In the genomic region with DNA sequence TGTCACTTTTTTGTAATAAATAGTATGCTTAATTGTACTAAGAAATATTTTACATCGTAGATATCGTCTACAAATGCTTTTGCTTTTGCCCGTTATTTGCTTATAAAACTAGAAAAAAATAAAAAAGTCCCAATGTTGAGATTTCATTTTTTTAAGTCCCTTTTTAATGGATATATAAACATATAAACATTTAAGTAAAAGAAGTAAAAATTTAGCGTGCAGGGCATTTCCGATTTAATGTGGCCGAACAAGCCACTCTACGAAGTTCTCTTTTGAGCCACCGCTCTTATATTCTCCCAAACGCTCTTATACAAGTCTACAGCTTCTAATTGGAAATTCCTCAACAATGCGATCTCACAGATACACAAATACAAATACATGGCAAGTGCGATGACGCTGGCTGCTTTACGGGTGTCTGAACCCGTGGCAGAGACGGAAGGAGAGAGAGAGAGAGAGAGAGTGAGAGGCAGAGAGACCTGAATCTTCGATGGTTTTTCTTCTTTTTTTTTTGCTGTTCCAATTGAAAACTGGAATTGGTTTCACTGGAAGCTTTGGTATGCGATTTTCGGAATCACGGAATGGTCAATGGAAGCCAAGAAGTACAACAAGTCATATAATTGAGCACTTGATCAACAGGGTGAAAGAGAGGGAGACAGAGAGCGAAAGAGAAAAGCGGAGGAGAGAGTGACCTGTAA, we compare ENCODE assay signal across 6 fruit fly cellular contexts.
TF ChIP-seq lines count a peak whose summit lies in the region.

No protein-coding gene starts in this region.

- TF ChIP-seq CTCF in whole organism, embryonic (GFP tag; optimal IDR thresholded peaks at IDR 0.05; lab: Kevin White, UChicago): no peak

TF ChIP-seq in whole organism, 6 proteins besides CTCF, POLR2A, EP300 and RAD21:
- TF ChIP-seq CG8478 (optimal IDR thresholded peaks at IDR 0.05; lab: Kevin White, UChicago) (no peak), usp (GFP tag; optimal IDR thresholded peaks at IDR 0.05; lab: Kevin White, UChicago) (no peak), EcR (GFP tag; optimal IDR thresholded peaks at IDR 0.05; lab: Kevin White, UChicago) (peak; percentile 67 to 87)

TF ChIP-seq in whole organism, adult, 20 proteins besides CTCF, POLR2A, EP300 and RAD21:
- TF ChIP-seq tj (GFP tag; optimal IDR thresholded peaks at IDR 0.05; lab: Kevin White, UChicago) (peak; percentile 38), CG7101 (tag; optimal IDR thresholded peaks at IDR 0.05; lab: Kevin White, UChicago) (no peak)

TF ChIP-seq in whole organism, embryonic, 481 proteins besides CTCF, POLR2A, EP300 and RAD21 (continues in another document):
- TF ChIP-seq CG11504 (tag; optimal IDR thresholded peaks at IDR 0.05; lab: Kevin White, UChicago): no peak
- TF ChIP-seq CG7839 (tag; optimal IDR thresholded peaks at IDR 0.05; lab: Kevin White, UChicago): no peak
- no peak for TF ChIP-seq Pdp1 (GFP tag; optimal IDR thresholded peaks at IDR 0.05; lab: Kevin White, UChicago)
- no peak for TF ChIP-seq Atf-2 (GFP tag; optimal IDR thresholded peaks at IDR 0.05; lab: Kevin White, UChicago)
- TF ChIP-seq Chrac-16 (GFP tag; optimal IDR thresholded peaks at IDR 0.05; lab: Kevin White, UChicago): no peak
- no peak for TF ChIP-seq CG3838 (GFP tag; optimal IDR thresholded peaks at IDR 0.05; lab: Kevin White, UChicago)
- TF ChIP-seq CG1024 (GFP tag; IDR thresholded peaks at IDR 0.05; lab: Robert Waterston, UW): no peak
- no peak for TF ChIP-seq CG12071 (GFP tag; optimal IDR thresholded peaks at IDR 0.05; lab: Kevin White, UChicago)
- TF ChIP-seq fd64A (GFP tag; optimal IDR thresholded peaks at IDR 0.05; lab: Kevin White, UChicago): no peak
- TF ChIP-seq CG13775 (GFP tag; optimal IDR thresholded peaks at IDR 0.05; lab: Kevin White, UChicago): no peak
- TF ChIP-seq CG11456 (GFP tag; IDR thresholded peaks at IDR 0.05; lab: Robert Waterston, UW): no peak
- TF ChIP-seq CG12744 (GFP tag; optimal IDR thresholded peaks at IDR 0.05; lab: Kevin White, UChicago): no peak
- TF ChIP-seq B-H2 (GFP tag; optimal IDR thresholded peaks at IDR 0.05; lab: Kevin White, UChicago): no peak
- no peak for TF ChIP-seq sug (tag; optimal IDR thresholded peaks at IDR 0.05; lab: Kevin White, UChicago)
- TF ChIP-seq CG3407 (GFP tag; optimal IDR thresholded peaks at IDR 0.05; lab: Kevin White, UChicago): no peak
- no peak for TF ChIP-seq shn (GFP tag; optimal IDR thresholded peaks at IDR 0.05; lab: Kevin White, UChicago)
- TF ChIP-seq gem (tag; optimal IDR thresholded peaks at IDR 0.05; lab: Kevin White, UChicago): peak; percentile 13
- no peak for TF ChIP-seq CG8924 (tag; optimal IDR thresholded peaks at IDR 0.05; lab: Kevin White, UChicago)
- TF ChIP-seq CG17328 (GFP tag; IDR thresholded peaks at IDR 0.05; lab: Robert Waterston, UW): no peak
- peak; percentile 51; the same call in 1 of the 3 replicates for TF ChIP-seq z (GFP tag; IDR thresholded peaks at IDR 0.05; lab: Robert Waterston, UW)

TF ChIP-seq in whole organism, prepupa, 60 proteins besides CTCF, POLR2A, EP300 and RAD21 (continues in another document):
- TF ChIP-seq esn (GFP tag; optimal IDR thresholded peaks at IDR 0.05; lab: Kevin White, UChicago) (peak; percentile 21), CG7368 (GFP tag; optimal IDR thresholded peaks at IDR 0.05; lab: Kevin White, UChicago) (no peak), CG6808 (GFP tag; optimal IDR thresholded peaks at IDR 0.05; lab: Kevin White, UChicago) (peak; percentile 70), CG16779 (tag; optimal IDR thresholded peaks at IDR 0.05; lab: Kevin White, UChicago) (peak; percentile 65), eg (GFP tag; IDR thresholded peaks at IDR 0.05; lab: Robert Waterston, UW) (peak; percentile 77), dac (GFP tag; optimal IDR thresholded peaks at IDR 0.05; lab: Kevin White, UChicago) (no peak), CG6854 (GFP tag; optimal IDR thresholded peaks at IDR 0.05; lab: Kevin White, UChicago) (no peak), Smox (GFP tag; optimal IDR thresholded peaks at IDR 0.05; lab: Kevin White, UChicago) (no peak), CG32006 (GFP tag; optimal IDR thresholded peaks at IDR 0.05; lab: Kevin White, UChicago) (no peak), CG11294 (GFP tag; IDR thresholded peaks at IDR 0.05; lab: Robert Waterston, UW) (peak; percentile 24; the same call in 1 of the 2 replicates), Eip93F (GFP tag; optimal IDR thresholded peaks at IDR 0.05; lab: Kevin White, UChicago) (peak; percentile 3), Ets96B (tag; optimal IDR thresholded peaks at IDR 0.05; lab: Kevin White, UChicago) (no peak), CG9139 (GFP tag; optimal IDR thresholded peaks at IDR 0.05; lab: Kevin White, UChicago) (peak; percentile 69), net (GFP tag; optimal IDR thresholded peaks at IDR 0.05; lab: Kevin White, UChicago) (peak; percentile 71), CG8632 (GFP tag; optimal IDR thresholded peaks at IDR 0.05; lab: Kevin White, UChicago) (peak; percentile 2), CG10669 (GFP tag; optimal IDR thresholded peaks at IDR 0.05; lab: Kevin White, UChicago) (peak; percentile 53), OdsH (GFP tag; optimal IDR thresholded peaks at IDR 0.05; lab: Kevin White, UChicago) (no peak), Hr4 (GFP tag; optimal IDR thresholded peaks at IDR 0.05; lab: Kevin White, UChicago) (peak; percentile 16), CG11902 (GFP tag; optimal IDR thresholded peaks at IDR 0.05; lab: Kevin White, UChicago) (no peak), CG4318 (GFP tag; optimal IDR thresholded peaks at IDR 0.05; lab: Kevin White, UChicago) (no peak)

TF ChIP-seq in whole organism, pupa, 21 proteins besides CTCF, POLR2A, EP300 and RAD21:
- 0 out of 2 replicates have a peak, but pooled peaks have one; percentile 43 for TF ChIP-seq CG32121 (GFP tag; IDR thresholded peaks at IDR 0.05; lab: Robert Waterston, UW)
- TF ChIP-seq CG13204 (GFP tag; optimal IDR thresholded peaks at IDR 0.05; lab: Kevin White, UChicago): peak; percentile 71
- peak; percentile 92 for TF ChIP-seq D1 (tag; optimal IDR thresholded peaks at IDR 0.05; lab: Kevin White, UChicago)
- peak; percentile 66 for TF ChIP-seq Snoo (tag; optimal IDR thresholded peaks at IDR 0.05; lab: Kevin White, UChicago)
- peak; percentile 35 for TF ChIP-seq CG17806 (tag; optimal IDR thresholded peaks at IDR 0.05; lab: Kevin White, UChicago)
- TF ChIP-seq fd96Ca (GFP tag; IDR thresholded peaks at IDR 0.05; lab: Robert Waterston, UW): no peak
- no peak for TF ChIP-seq CG9948 (tag; optimal IDR thresholded peaks at IDR 0.05; lab: Kevin White, UChicago)
- TF ChIP-seq Pif1A (GFP tag; optimal IDR thresholded peaks at IDR 0.05; lab: Kevin White, UChicago): peak; percentile 69
- TF ChIP-seq CG10348 (GFP tag; IDR thresholded peaks at IDR 0.05; lab: Robert Waterston, UW): no peak
- TF ChIP-seq CG14655 (GFP tag; optimal IDR thresholded peaks at IDR 0.05; lab: Kevin White, UChicago): peak; percentile 29
- peak; percentile 42 for TF ChIP-seq CG34367 (tag; optimal IDR thresholded peaks at IDR 0.05; lab: Kevin White, UChicago)
- TF ChIP-seq Ets98B (GFP tag; IDR thresholded peaks at IDR 0.05; lab: Robert Waterston, UW): peak; percentile 75
- TF ChIP-seq CG8159 (tag; optimal IDR thresholded peaks at IDR 0.05; lab: Kevin White, UChicago): peak; percentile 25
- peak; percentile 62; the same call in 1 of the 3 replicates for TF ChIP-seq CG4496 (GFP tag; IDR thresholded peaks at IDR 0.05; lab: Robert Waterston, UW)
- peak; percentile 81 for TF ChIP-seq CG12605 (GFP tag; IDR thresholded peaks at IDR 0.05; lab: Robert Waterston, UW)
- TF ChIP-seq Pif1B (GFP tag; optimal IDR thresholded peaks at IDR 0.05; lab: Kevin White, UChicago): peak; percentile 80
- TF ChIP-seq CG15710 (tag; optimal IDR thresholded peaks at IDR 0.05; lab: Kevin White, UChicago): peak; percentile 33
- no peak for TF ChIP-seq rn (GFP tag; IDR thresholded peaks at IDR 0.05; lab: Robert Waterston, UW)
- TF ChIP-seq gl (tag; optimal IDR thresholded peaks at IDR 0.05; lab: Kevin White, UChicago): peak; percentile 86
- no peak for TF ChIP-seq CG8301 (tag; optimal IDR thresholded peaks at IDR 0.05; lab: Kevin White, UChicago)
- peak; percentile 98 for TF ChIP-seq EcR (GFP tag; optimal IDR thresholded peaks at IDR 0.05; lab: Kevin White, UChicago)

TF ChIP-seq in whole organism, wandering third instar larva, 38 proteins besides CTCF, POLR2A, EP300 and RAD21 (continues in another document):
- TF ChIP-seq Hnf4 (GFP tag; optimal IDR thresholded peaks at IDR 0.05; lab: Kevin White, UChicago) (no peak), Dif (GFP tag; optimal IDR thresholded peaks at IDR 0.05; lab: Kevin White, UChicago; ENCODE audit: partially characterized antibody) (no peak), Mio (GFP tag; optimal IDR thresholded peaks at IDR 0.05; lab: Kevin White, UChicago) (no peak), h (GFP tag; optimal IDR thresholded peaks at IDR 0.05; lab: Kevin White, UChicago) (no peak), tai (GFP tag; optimal IDR thresholded peaks at IDR 0.05; lab: Kevin White, UChicago) (no peak), usp (GFP tag; optimal IDR thresholded peaks at IDR 0.05; lab: Kevin White, UChicago) (no peak), N (GFP tag; optimal IDR thresholded peaks at IDR 0.05; lab: Kevin White, UChicago) (no peak), rgr (GFP tag; optimal IDR thresholded peaks at IDR 0.05; lab: Kevin White, UChicago) (peak; percentile 5), dmrt93B (GFP tag; optimal IDR thresholded peaks at IDR 0.05; lab: Kevin White, UChicago) (no peak), CG9705 (GFP tag; optimal IDR thresholded peaks at IDR 0.05; lab: Kevin White, UChicago) (no peak), psq (GFP tag; optimal IDR thresholded peaks at IDR 0.05; lab: Kevin White, UChicago) (peak; percentile 30), woc (GFP tag; optimal IDR thresholded peaks at IDR 0.05; lab: Kevin White, UChicago) (peak; percentile 4), Jra (GFP tag; optimal IDR thresholded peaks at IDR 0.05; lab: Kevin White, UChicago) (peak; percentile 57), br (GFP tag; optimal IDR thresholded peaks at IDR 0.05; lab: Kevin White, UChicago) (peak; percentile 22), fru (GFP tag; optimal IDR thresholded peaks at IDR 0.05; lab: Kevin White, UChicago) (peak; percentile 37), Hr83 (GFP tag; optimal IDR thresholded peaks at IDR 0.05; lab: Kevin White, UChicago; ENCODE audit: poor library complexity, severe bottlenecking) (no peak), CG32264 (GFP tag; optimal IDR thresholded peaks at IDR 0.05; lab: Kevin White, UChicago) (peak; percentile 22), GATAd (GFP tag; optimal IDR thresholded peaks at IDR 0.05; lab: Kevin White, UChicago) (no peak), sv (GFP tag; optimal IDR thresholded peaks at IDR 0.05; lab: Kevin White, UChicago) (no peak), brk (GFP tag; optimal IDR thresholded peaks at IDR 0.05; lab: Kevin White, UChicago) (no peak), Sp1 (GFP tag; optimal IDR thresholded peaks at IDR 0.05; lab: Kevin White, UChicago) (peak; percentile 42), CrebA (GFP tag; optimal IDR thresholded peaks at IDR 0.05; lab: Kevin White, UChicago; ENCODE audit: borderline replicate concordance) (peak; percentile 76), Abd-B (GFP tag; optimal IDR thresholded peaks at IDR 0.05; lab: Kevin White, UChicago) (no peak), jim (GFP tag; optimal IDR thresholded peaks at IDR 0.05; lab: Kevin White, UChicago) (peak; percentile 45), ey (GFP tag; optimal IDR thresholded peaks at IDR 0.05; lab: Kevin White, UChicago) (no peak)
